Worm (Caenorhabditis elegans): ENCODE data around the gene C42D4.3.

Gene C42D4.3

DNA sequence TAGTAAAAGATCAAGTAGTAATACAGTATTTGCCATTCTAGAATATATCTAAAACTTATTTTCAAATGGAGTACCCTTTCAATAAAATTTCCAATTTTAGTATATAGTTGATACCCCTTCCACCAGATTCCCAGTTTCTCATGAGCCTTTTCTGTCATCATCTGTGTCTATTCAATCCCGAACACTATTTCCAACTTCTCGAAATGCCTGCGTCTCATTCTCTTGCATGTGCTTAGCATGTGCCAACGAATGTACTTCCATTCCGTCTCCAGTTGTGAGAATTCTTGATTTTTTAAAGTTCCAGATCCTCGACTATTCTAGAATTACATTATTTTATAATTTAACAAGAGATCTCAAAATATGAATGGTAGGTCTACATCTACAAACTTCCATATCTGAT is 12.5 kb upstream of the C42D4.3 start, which contains the start of gene C42D4.18 (continued):
- TF ChIP-seq nhr-48 (tag; optimal IDR thresholded peaks at IDR 0.05) (no peak), F26F4.8 (GFP tag; conservative IDR thresholded peaks at IDR 0.05) (no peak), pha-4 (GFP tag; IDR thresholded peaks at IDR 0.05) (no peak), pha-4 (tag; optimal IDR thresholded peaks at IDR 0.05) (no peak), nhr-41 (GFP tag; IDR thresholded peaks at IDR 0.05) (no peak), ceh-44 (GFP tag; IDR thresholded peaks at IDR 0.05) (no peak), nhr-25 (tag; optimal IDR thresholded peaks at IDR 0.05; ENCODE audit: borderline replicate concordance, insufficient read depth) (no peak)

- TF ChIP-seq nhr-41 (GFP tag; IDR thresholded peaks at IDR 0.05) (no peak), nhr-28 (tag; optimal IDR thresholded peaks at IDR 0.05) (no peak), zfp-2 (tag; optimal IDR thresholded peaks at IDR 0.05) (no peak), nhr-6 (tag; optimal IDR thresholded peaks at IDR 0.05) (no peak), sdz-12 (GFP tag; optimal IDR thresholded peaks at IDR 0.05) (no peak), dve-1 (tag; optimal IDR thresholded peaks at IDR 0.05; ENCODE audit: insufficient read depth) (peak; percentile 45), aha-1 (tag) (peak; percentile 29), daf-8 (GFP tag; IDR thresholded peaks at IDR 0.05) (no peak), dpl-1 (GFP tag; optimal IDR thresholded peaks at IDR 0.05) (peak; percentile 48), dmd-8 (GFP tag; IDR thresholded peaks at IDR 0.05) (no peak), lin-15B (tag; optimal IDR thresholded peaks at IDR 0.05) (no peak), ZK337.2 (GFP tag; IDR thresholded peaks at IDR 0.05) (no peak), ztf-7 (tag; optimal IDR thresholded peaks at IDR 0.05) (no peak), lsy-2 (tag; optimal IDR thresholded peaks at IDR 0.05) (no peak), F10B5.3 (tag; optimal IDR thresholded peaks at IDR 0.05) (no peak), F49E8.2 (tag; optimal IDR thresholded peaks at IDR 0.05; ENCODE audit: borderline replicate concordance) (no peak), nhr-237 (tag; optimal IDR thresholded peaks at IDR 0.05) (no peak), zip-2 (tag; optimal IDR thresholded peaks at IDR 0.05) (no peak), duxl-1 (tag; optimal IDR thresholded peaks at IDR 0.05; ENCODE audit: poor library complexity) (no peak), unc-39 (tag; optimal IDR thresholded peaks at IDR 0.05) (no peak), pha-4 (GFP tag; IDR thresholded peaks at IDR 0.05) (no peak), pha-4 (tag; optimal IDR thresholded peaks at IDR 0.05) (no peak), unc-62 (GFP tag; optimal IDR thresholded peaks at IDR 0.05 in 1 of 2) (peak in 1 of 2 experiments; percentile 23), unc-62 (tag; optimal IDR thresholded peaks at IDR 0.05) (no peak), skn-1 (tag; optimal IDR thresholded peaks at IDR 0.05) (no peak), nhr-102 (tag; optimal IDR thresholded peaks at IDR 0.05) (no peak), hlh-30 (tag; optimal IDR thresholded peaks at IDR 0.05; ENCODE audit: insufficient read depth) (peak; percentile 84), tag-97 (GFP tag; IDR thresholded peaks at IDR 0.05) (no peak), Y48G9A.11 (GFP tag; IDR thresholded peaks at IDR 0.05) (no peak), F44E2.7 (GFP tag; IDR thresholded peaks at IDR 0.05) (no peak), vab-7 (GFP tag; IDR thresholded peaks at IDR 0.05) (no peak), fos-1 (tag; optimal IDR thresholded peaks at IDR 0.05) (no peak), spr-1 (tag; optimal IDR thresholded peaks at IDR 0.05) (no peak), ZK546.5 (tag; optimal IDR thresholded peaks at IDR 0.05) (no peak), nhr-25 (tag; optimal IDR thresholded peaks at IDR 0.05; ENCODE audit: borderline replicate concordance, insufficient read depth) (no peak), attf-4 (tag; optimal IDR thresholded peaks at IDR 0.05) (no peak), daf-16 (GFP tag; optimal IDR thresholded peaks at IDR 0.05) (no peak), daf-16 (tag; optimal IDR thresholded peaks at IDR 0.05) (peak; percentile 33), T20F7.1 (GFP tag; optimal IDR thresholded peaks at IDR 0.05) (peak; percentile 21), hmg-1.1 (GFP tag; IDR thresholded peaks at IDR 0.05) (no peak), lin-39 (tag; optimal IDR thresholded peaks at IDR 0.05) (no peak), mdl-1 (tag; optimal IDR thresholded peaks at IDR 0.05) (peak in 1 of 2 experiments; percentile 54), saeg-2 (GFP tag; IDR thresholded peaks at IDR 0.05) (no peak)
These were observed 10.9 kb upstream of the C42D4.3 start, which contains the start of gene skr-16 for ce11 chrIV:7167983-7168760. TSS of gene skr-16 (plus strand) at chrIV:7168710.

Measured in whole organism, L4 larva.